Fruit fly (Drosophila melanogaster): ENCODE results near the gene CG42717.

Gene CG42717

dm6 chr3L:16037048-16037477 lies 4.1 kb upstream of the CG42717 start (continued):
- TF ChIP-seq abd-A (tag; optimal IDR thresholded peaks at IDR 0.05) (no peak), CG12391 (tag; optimal IDR thresholded peaks at IDR 0.05) (peak; percentile 82), B-H1 (GFP tag; IDR thresholded peaks at IDR 0.05) (peak; percentile 76; the same call in 2 of the 3 replicates), D19B (GFP tag; optimal IDR thresholded peaks at IDR 0.05) (peak; percentile 45), CG8944 (GFP tag; optimal IDR thresholded peaks at IDR 0.05) (peak; percentile 52), CG7357 (GFP tag; IDR thresholded peaks at IDR 0.05) (no peak), BEAF-32 (GFP tag; optimal IDR thresholded peaks at IDR 0.05) (peak; percentile 66), lola (GFP tag; optimal IDR thresholded peaks at IDR 0.05) (peak in 1 of 3 experiments; percentile 55), klu (GFP tag; IDR thresholded peaks at IDR 0.05) (no peak; the same call in 1 of the 2 replicates), ham (GFP tag; IDR thresholded peaks at IDR 0.05) (no peak), Atf6 (GFP tag; IDR thresholded peaks at IDR 0.05) (peak; percentile 87), CG13287 (GFP tag; IDR thresholded peaks at IDR 0.05; ENCODE audit: partially characterized antibody) (peak; percentile 80), CG6813 (GFP tag; optimal IDR thresholded peaks at IDR 0.05) (peak; percentile 70), Nf-YB (GFP tag; optimal IDR thresholded peaks at IDR 0.05) (peak; percentile 48), wor (GFP tag; IDR thresholded peaks at IDR 0.05) (0 out of 2 replicates have a peak, but pooled peaks have one; percentile 37), gem (tag; optimal IDR thresholded peaks at IDR 0.05) (peak; percentile 81), CG9609 (GFP tag; optimal IDR thresholded peaks at IDR 0.05) (peak; percentile 60), pzg (GFP tag; optimal IDR thresholded peaks at IDR 0.05) (peak; percentile 92), Oaz (GFP tag; IDR thresholded peaks at IDR 0.05) (peak; percentile 63), CG13296 (GFP tag; optimal IDR thresholded peaks at IDR 0.05) (peak; percentile 67), CG3838 (GFP tag; optimal IDR thresholded peaks at IDR 0.05) (peak; percentile 22), CG12942 (GFP tag; optimal IDR thresholded peaks at IDR 0.05) (peak; percentile 67), ac (GFP tag; optimal IDR thresholded peaks at IDR 0.05) (peak; percentile 71), lbe (GFP tag; optimal IDR thresholded peaks at IDR 0.05) (peak; percentile 18), CG3726 (GFP tag; IDR thresholded peaks at IDR 0.05) (0 out of 3 replicates have a peak, but pooled peaks have one; percentile 56), repo (GFP tag; optimal IDR thresholded peaks at IDR 0.05) (peak; percentile 73), eve (GFP tag; optimal IDR thresholded peaks at IDR 0.05) (no peak), Deaf1 (tag; optimal IDR thresholded peaks at IDR 0.05) (peak; percentile 41), CG32532 (GFP tag; IDR thresholded peaks at IDR 0.05) (peak; percentile 90), CG13775 (GFP tag; optimal IDR thresholded peaks at IDR 0.05) (peak; percentile 62), ken (GFP tag; IDR thresholded peaks at IDR 0.05) (no peak), CG2875 (GFP tag; optimal IDR thresholded peaks at IDR 0.05) (peak; percentile 32), kay (GFP tag; optimal IDR thresholded peaks at IDR 0.05) (peak; percentile 93), tgo (GFP tag; IDR thresholded peaks at IDR 0.05) (peak; percentile 80), sr (GFP tag; IDR thresholded peaks at IDR 0.05) (no peak), Hmx (GFP tag; optimal IDR thresholded peaks at IDR 0.05) (no peak), yki (optimal IDR thresholded peaks at IDR 0.05) (peak; percentile 38), jing (GFP tag; optimal IDR thresholded peaks at IDR 0.05) (peak; percentile 27), Kr (GFP tag; optimal IDR thresholded peaks at IDR 0.05) (no peak), p53 (GFP tag; optimal IDR thresholded peaks at IDR 0.05) (peak; percentile 48), sob (GFP tag; IDR thresholded peaks at IDR 0.05) (peak; percentile 87), D (optimal IDR thresholded peaks at IDR 0.05) (no peak), D (GFP tag; optimal IDR thresholded peaks at IDR 0.05) (peak; percentile 44), ewg (GFP tag; optimal IDR thresholded peaks at IDR 0.05) (peak; percentile 61), corto (GFP tag; optimal IDR thresholded peaks at IDR 0.05) (no peak), CG12744 (GFP tag; optimal IDR thresholded peaks at IDR 0.05) (peak; percentile 73), grn (GFP tag; optimal IDR thresholded peaks at IDR 0.05) (peak; percentile 17), D19A (tag; optimal IDR thresholded peaks at IDR 0.05) (peak; percentile 37), Rx (GFP tag; IDR thresholded peaks at IDR 0.05) (peak; percentile 53; the same call in 1 of the 2 replicates), CG12104 (GFP tag; optimal IDR thresholded peaks at IDR 0.05) (peak; percentile 56), CG3281 (GFP tag; optimal IDR thresholded peaks at IDR 0.05) (peak; percentile 81)

All from whole organism, embryonic.